Fruit fly (Drosophila melanogaster) whole organism, adult: ENCODE results near the gene CG8260.

Experiments used
- CG12768 ChIP-seq: fragments of 200-800 bp; sonication (Bioruptor generic); optimal IDR thresholded peaks from 2 replicates; lab custom pipeline; 2017; ENCODE audit warnings: missing biosample characterization, missing genetic modification characterization, mild to moderate bottlenecking, moderate library complexity, missing genetic modification reagents
- CG14711 ChIP-seq: fragments of 200-800 bp; sonication (Bioruptor generic); optimal IDR thresholded peaks from 2 replicates; lab custom pipeline; 2018; ENCODE audit warnings: missing biosample characterization, mild to moderate bottlenecking, missing genetic modification characterization, moderate library complexity
- CG33017 ChIP-seq: fragments of 200-800 bp; sonication (Bioruptor generic); optimal IDR thresholded peaks from 2 replicates; lab custom pipeline; 2018; ENCODE audit warnings: missing biosample characterization, mild to moderate bottlenecking, missing genetic modification characterization, moderate library complexity
- Clk ChIP-seq: fragments of 200-800 bp; sonication (Bioruptor generic); optimal IDR thresholded peaks from 2 replicates; lab custom pipeline; 2017; ENCODE audit warnings: missing biosample characterization, missing genetic modification characterization
- bab1 ChIP-seq: fragments of 200-800 bp; sonication (Bioruptor generic); optimal IDR thresholded peaks from 3 replicates; lab custom pipeline; 2019; ENCODE audit warnings: missing biosample characterization, mild to moderate bottlenecking, missing genetic modification characterization, moderate library complexity
- cnc ChIP-seq, 2 experiments: fragments of >200 bp; optimal IDR thresholded peaks; 2 replicates each; lab custom pipeline; 2017
- kay ChIP-seq: fragments of 200-800 bp; sonication (Bioruptor generic); peaks from one replicate; lab custom pipeline; 2016; ENCODE audit warnings: missing biosample characterization, missing genetic modification characterization, borderline replicate concordance
- ovo ChIP-seq: fragments of 200-800 bp; sonication (Bioruptor generic); optimal IDR thresholded peaks from 2 replicates; lab custom pipeline; 2016; ENCODE audit warnings: missing biosample characterization, missing genetic modification characterization
- toe ChIP-seq: fragments of 200-800 bp; sonication (Bioruptor generic); optimal IDR thresholded peaks from 2 replicates; lab custom pipeline; 2016; ENCODE audit warnings: missing biosample characterization, missing genetic modification characterization

DNA sequence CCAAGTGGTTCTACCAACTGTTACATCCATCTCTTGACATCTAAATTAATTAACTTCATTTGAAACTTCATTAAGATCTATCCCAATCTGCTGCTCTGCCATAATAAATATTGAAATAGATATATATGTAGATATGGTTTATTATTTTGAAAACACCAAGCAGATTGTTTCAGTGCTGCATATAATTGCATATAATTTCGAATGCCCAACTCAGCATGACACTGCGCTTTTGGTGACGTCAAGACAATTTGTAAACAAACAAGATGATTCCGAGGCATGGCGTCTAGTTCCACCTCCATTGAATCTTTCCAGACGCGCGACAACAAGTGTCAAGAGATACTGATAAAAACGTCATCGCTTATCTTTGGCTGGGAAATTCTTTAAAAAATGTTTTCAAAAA lies 15.2 kb upstream of the CG8260 start:
- no peak for TF ChIP-seq bab1 (GFP tag; lab: Kevin White, UChicago)
- peak; percentile 97 to 100 for TF ChIP-seq cnc (optimal IDR thresholded peaks at IDR 0.05; lab: Kevin White, UChicago)
- no peak for TF ChIP-seq ovo (GFP tag; lab: Kevin White, UChicago)
- no peak for TF ChIP-seq CG33017 (tag; lab: Kevin White, UChicago)
- TF ChIP-seq Clk (GFP tag; lab: Kevin White, UChicago), result no peak
- no peak for TF ChIP-seq CG12768 (GFP tag; lab: Kevin White, UChicago)
- TF ChIP-seq toe (GFP tag; lab: Kevin White, UChicago), result no peak
- no peak for TF ChIP-seq kay (GFP tag; lab: Kevin White, UChicago)
- TF ChIP-seq CG14711 (tag; lab: Kevin White, UChicago), result peak; percentile 33
